Worm (Caenorhabditis elegans) whole organism, L1 larva: ENCODE data around the gene F45D11.11.

Experiments
- F16B12.6 ChIP-seq: fragments of 150-350 bp; optimal IDR thresholded peaks from 2 replicates; lab custom pipeline; 2014; ENCODE audit warnings: missing biosample characterization, missing genetic modification characterization
- ama-1 ChIP-seq: fragments of 150-350 bp; optimal IDR thresholded peaks from 2 replicates; lab custom pipeline; 2014
- ces-1 ChIP-seq: fragments of 150-350 bp; optimal IDR thresholded peaks from 2 replicates; lab custom pipeline; 2014; ENCODE audit warnings: missing biosample characterization, missing genetic modification reagents, missing genetic modification characterization
- elt-3 ChIP-seq, 6 experiments: fragments of 150-350 bp in 1 of 6; sonication (generic microtip); optimal IDR thresholded peaks; 2 replicates each; lab custom pipeline; 2017 to 2018; ENCODE audit warnings: missing biosample characterization in 6 of 6, missing genetic modification characterization in 6 of 6, inconsistent platforms in 1 of 6
- mab-9 ChIP-seq: fragments of 200-800 bp; sonication (Bioruptor generic); IDR thresholded peaks from 2 replicates; pipeline ENCODE4 v1.3.6; 2022; ENCODE audit warnings: missing genetic modification reagents, missing genetic modification characterization, missing compliant biosample characterization
- mef-2 ChIP-seq: fragments of 150-350 bp; optimal IDR thresholded peaks from 2 replicates; lab custom pipeline; 2014; ENCODE audit warnings: missing biosample characterization, missing genetic modification characterization
- nhr-28 ChIP-seq: fragments of 150-350 bp; optimal IDR thresholded peaks from 2 replicates; lab custom pipeline; 2014; ENCODE audit warnings: missing biosample characterization, missing genetic modification characterization
- nhr-85 ChIP-seq: sonication (generic microtip); peaks from one replicate; lab custom pipeline; 2016; ENCODE audit warnings: missing genetic modification characterization, inconsistent platforms, missing compliant biosample characterization
- pqm-1 ChIP-seq: sonication (generic microtip); optimal IDR thresholded peaks from 3 replicates; lab custom pipeline; 2017; ENCODE audit warnings: missing biosample characterization, missing genetic modification characterization
- ztf-4 ChIP-seq: fragments of 150-350 bp; optimal IDR thresholded peaks from 2 replicates; lab custom pipeline; 2014; ENCODE audit warnings: missing biosample characterization, missing genetic modification characterization

DNA sequence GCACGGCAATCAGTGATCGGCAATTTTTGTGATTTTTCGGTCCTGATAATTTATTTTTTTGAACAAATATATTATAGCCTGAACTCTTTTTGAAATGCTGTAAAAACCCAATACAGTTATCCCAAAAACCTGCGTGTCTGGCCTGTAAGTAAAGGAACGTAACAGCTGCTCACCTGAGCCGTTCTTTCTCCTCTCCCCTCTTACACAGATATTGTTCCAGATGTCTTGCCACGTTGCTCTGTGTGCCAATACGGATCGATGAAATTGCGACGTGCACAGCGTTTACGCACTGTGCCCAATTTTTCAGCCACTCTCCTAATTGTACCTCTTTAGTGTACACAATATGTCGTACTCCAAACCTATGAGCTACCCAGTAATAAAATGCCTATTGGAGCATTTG is 37.4 kb downstream of the F45D11.11 start, which contains the start of gene sdz-4:
- TF ChIP-seq ces-1 (GFP tag; lab: Kevin White, UChicago) (no peak), F16B12.6 (tag; lab: Kevin White, UChicago) (no peak), nhr-28 (tag; lab: Kevin White, UChicago) (no peak), pqm-1 (no peak), elt-3 (tag; optimal IDR thresholded peaks at IDR 0.05; lab: Kevin White, UChicago) (no peak), ztf-4 (no peak), ama-1 (lab: Kevin White, UChicago) (no peak), mab-9 (no peak), mef-2 (tag; lab: Kevin White, UChicago) (no peak), nhr-85 (tag; lab: Kevin White, UChicago) (no peak)
